Worm (Caenorhabditis elegans): ENCODE measurements around the gene clec-218.

Gene clec-218

ce11 chrV:8307681-8308080 lies at the start of gene clec-218:
TSS of gene clec-218 (plus strand) at chrV:8307942.
- no peak for TF ChIP-seq snpc-4 (tag; optimal IDR thresholded peaks at IDR 0.05)
- peak; percentile 19 for TF ChIP-seq fos-1 (tag; optimal IDR thresholded peaks at IDR 0.05)
- no peak for TF ChIP-seq zag-1 (tag; optimal IDR thresholded peaks at IDR 0.05)
- no peak for TF ChIP-seq nhr-237 (tag; optimal IDR thresholded peaks at IDR 0.05)
- no peak for TF ChIP-seq nhr-12 (tag; optimal IDR thresholded peaks at IDR 0.05)
- no peak for TF ChIP-seq egl-27 (tag; optimal IDR thresholded peaks at IDR 0.05)
- no peak for TF ChIP-seq C34F6.9 (tag; optimal IDR thresholded peaks at IDR 0.05)
- no peak for TF ChIP-seq ceh-82 (tag; optimal IDR thresholded peaks at IDR 0.05)
- TF ChIP-seq ZK546.5 (tag; optimal IDR thresholded peaks at IDR 0.05) = no peak
- TF ChIP-seq sma-9 (GFP tag; optimal IDR thresholded peaks at IDR 0.05) = peak; percentile 68
- no peak for TF ChIP-seq sma-9 (tag; optimal IDR thresholded peaks at IDR 0.05)
- no peak for TF ChIP-seq mdl-1 (tag; optimal IDR thresholded peaks at IDR 0.05)
- no peak for TF ChIP-seq nhr-25 (tag; optimal IDR thresholded peaks at IDR 0.05)
- no peak for TF ChIP-seq sma-3 (GFP tag; optimal IDR thresholded peaks at IDR 0.05)
- no peak for TF ChIP-seq mbf-1 (tag; optimal IDR thresholded peaks at IDR 0.05)
- no peak for TF ChIP-seq nhr-10 (tag; optimal IDR thresholded peaks at IDR 0.05)
- TF ChIP-seq ztf-1 (GFP tag; conservative IDR thresholded peaks at IDR 0.05) = no peak

- TF ChIP-seq ZK546.5 (tag; optimal IDR thresholded peaks at IDR 0.05) (no peak), mbf-1 (tag; optimal IDR thresholded peaks at IDR 0.05) (no peak), nhr-25 (tag; optimal IDR thresholded peaks at IDR 0.05) (no peak), crh-2 (tag; optimal IDR thresholded peaks at IDR 0.05) (no peak), egl-27 (tag; optimal IDR thresholded peaks at IDR 0.05) (no peak), nhr-237 (tag; optimal IDR thresholded peaks at IDR 0.05) (no peak), lin-39 (tag; optimal IDR thresholded peaks at IDR 0.05) (no peak), ztf-11 (tag; optimal IDR thresholded peaks at IDR 0.05) (no peak), zag-1 (tag; optimal IDR thresholded peaks at IDR 0.05) (no peak), mdl-1 (tag; optimal IDR thresholded peaks at IDR 0.05) (no peak), nhr-21 (tag; optimal IDR thresholded peaks at IDR 0.05) (no peak), elt-3 (tag; optimal IDR thresholded peaks at IDR 0.05) (no peak), sma-3 (GFP tag; optimal IDR thresholded peaks at IDR 0.05) (no peak), R02D3.7 (tag; optimal IDR thresholded peaks at IDR 0.05) (no peak)
These were observed 48.7 kb upstream of the clec-218 start, which contains the start of gene C16D9.1 for ce11 chrV:8259016-8259415. TSS of gene C16D9.1 (plus strand) at chrV:8259316.

- TF ChIP-seq mab-5 (tag; optimal IDR thresholded peaks at IDR 0.05) = no peak
- TF ChIP-seq unc-39 (tag; optimal IDR thresholded peaks at IDR 0.05) = no peak
- TF ChIP-seq lin-11 (tag; optimal IDR thresholded peaks at IDR 0.05) = no peak
- TF ChIP-seq ceh-16 (tag; optimal IDR thresholded peaks at IDR 0.05) = no peak
These were observed 45.5 kb upstream of the clec-218 start for ce11 chrV:8262212-8262611.

ce11 chrV:8263466-8263865 lies 44.3 kb upstream of the clec-218 start, which contains the start of gene C16D9.8:
TSS of gene C16D9.8 (minus strand) at chrV:8263566.
- TF ChIP-seq egl-27 (tag; optimal IDR thresholded peaks at IDR 0.05) = no peak
- TF ChIP-seq unc-62 (GFP tag; optimal IDR thresholded peaks at IDR 0.05) = no peak
- TF ChIP-seq nhr-10 (tag; optimal IDR thresholded peaks at IDR 0.05) = no peak
- TF ChIP-seq lin-13 (GFP tag; optimal IDR thresholded peaks at IDR 0.05) = no peak
- TF ChIP-seq ZK546.5 (tag; optimal IDR thresholded peaks at IDR 0.05) = no peak
- TF ChIP-seq sma-9 (GFP tag; optimal IDR thresholded peaks at IDR 0.05) = no peak
- no peak for TF ChIP-seq sma-9 (tag; optimal IDR thresholded peaks at IDR 0.05)
- no peak for TF ChIP-seq alr-1 (tag; optimal IDR thresholded peaks at IDR 0.05)
- TF ChIP-seq lin-11 (tag; optimal IDR thresholded peaks at IDR 0.05) = no peak
- no peak for TF ChIP-seq nhr-21 (tag; optimal IDR thresholded peaks at IDR 0.05)
- TF ChIP-seq crh-2 (tag; optimal IDR thresholded peaks at IDR 0.05) = no peak
- no peak for TF ChIP-seq mbf-1 (tag; optimal IDR thresholded peaks at IDR 0.05)
- TF ChIP-seq skn-1 (tag; optimal IDR thresholded peaks at IDR 0.05) = no peak
- TF ChIP-seq nhr-11 (tag; optimal IDR thresholded peaks at IDR 0.05) = no peak

ce11 chrV:8263941-8264340 lies 43.8 kb upstream of the clec-218 start, which contains the start of gene C16D9.9:
TSS of gene C16D9.9 (plus strand) at chrV:8264241.
- no peak for TF ChIP-seq ztf-4 (tag; optimal IDR thresholded peaks at IDR 0.05)
- no peak for TF ChIP-seq ztf-11 (tag; optimal IDR thresholded peaks at IDR 0.05)
- no peak for TF ChIP-seq crh-2 (tag; optimal IDR thresholded peaks at IDR 0.05)
- no peak for TF ChIP-seq ztf-1 (GFP tag; conservative IDR thresholded peaks at IDR 0.05)
- no peak for TF ChIP-seq Y55F3AM.14 (GFP tag; optimal IDR thresholded peaks at IDR 0.05)
- TF ChIP-seq mdl-1 (tag; optimal IDR thresholded peaks at IDR 0.05) = no peak
- TF ChIP-seq nhr-21 (tag; optimal IDR thresholded peaks at IDR 0.05) = no peak

Measured in whole organism, L2 larva.